Worm (Caenorhabditis elegans): Measurements from ENCODE around the gene csc-1.

DNA sequence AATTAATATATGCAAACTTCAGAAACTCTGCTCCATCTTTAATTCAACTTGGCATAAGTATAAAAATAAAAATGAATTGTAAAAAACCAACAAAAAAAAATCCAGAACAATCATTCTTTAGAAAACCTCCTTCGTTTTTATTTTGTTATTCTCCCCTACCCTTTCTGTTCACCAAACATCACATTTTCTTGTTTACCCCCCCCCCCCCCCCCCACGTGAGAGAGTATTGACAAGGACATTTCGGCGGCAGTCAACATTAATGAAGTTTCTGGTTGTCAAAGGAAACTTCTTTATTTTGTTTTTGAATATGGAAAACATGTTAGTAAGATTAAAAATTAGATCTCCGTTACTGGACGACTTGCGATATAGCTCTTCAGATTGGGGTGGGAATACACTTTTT is 17.8 kb downstream of the csc-1 start:
- TF ChIP-seq klf-2 (GFP tag; conservative IDR thresholded peaks at IDR 0.05), result no peak
- no peak for TF ChIP-seq cog-1 (tag; optimal IDR thresholded peaks at IDR 0.05)
- no peak for TF ChIP-seq med-1 (GFP tag; optimal IDR thresholded peaks at IDR 0.05; ENCODE audit: insufficient read depth)
- no peak for TF ChIP-seq ztf-29 (GFP tag; IDR thresholded peaks at IDR 0.05)
- TF ChIP-seq T22C8.4 (GFP tag; IDR thresholded peaks at IDR 0.05), result no peak

Measured in whole organism, midembryonic.